Fruit fly (Drosophila melanogaster) whole organism: Measurements from ENCODE around the gene Nepl20.

Source experiments
- CG8478 ChIP-seq: fragments of >200 bp; optimal IDR thresholded peaks from 2 replicates; lab custom pipeline; 2018; ENCODE audit warnings: inconsistent platforms
- Dll ChIP-seq: fragments of >200 bp; optimal IDR thresholded peaks from 2 replicates; lab custom pipeline; 2017
- EcR ChIP-seq, 2 experiments: fragments of >200 bp; optimal IDR thresholded peaks; 2 replicates each; lab custom pipeline; 2017; ENCODE audit warnings: missing biosample characterization in 2 of 2, missing genetic modification characterization in 2 of 2, missing genetic modification reagents in 2 of 2
- pan ChIP-seq: fragments of >200 bp; optimal IDR thresholded peaks from 2 replicates; lab custom pipeline; 2017
- psq ChIP-seq: fragments of >200 bp; optimal IDR thresholded peaks from 2 replicates; lab custom pipeline; 2017
- usp ChIP-seq: fragments of >200 bp; optimal IDR thresholded peaks from 2 replicates; lab custom pipeline; 2017; ENCODE audit warnings: missing biosample characterization, missing genetic modification characterization, mixed read lengths

Nepl20 gene

dm6 chr3R:28895014-28895413, 14.4 kb downstream of the Nepl20 start:
- no peak for TF ChIP-seq psq (lab: Kevin White, UChicago)
- TF ChIP-seq EcR (GFP tag; optimal IDR thresholded peaks at IDR 0.05; lab: Kevin White, UChicago): no peak
- TF ChIP-seq CG8478 (lab: Kevin White, UChicago): no peak
- no peak for TF ChIP-seq Dll (lab: Kevin White, UChicago)
- no peak for TF ChIP-seq pan (lab: Kevin White, UChicago)
- TF ChIP-seq usp (GFP tag; lab: Kevin White, UChicago): no peak

dm6 chr3R:28897891-28898290, 17.3 kb downstream of the Nepl20 start:
- TF ChIP-seq psq (lab: Kevin White, UChicago): no peak
- TF ChIP-seq CG8478 (lab: Kevin White, UChicago): no peak
- no peak for TF ChIP-seq Dll (lab: Kevin White, UChicago)
- TF ChIP-seq usp (GFP tag; lab: Kevin White, UChicago): no peak

- TF ChIP-seq psq (lab: Kevin White, UChicago) (no peak), Dll (lab: Kevin White, UChicago) (no peak), pan (lab: Kevin White, UChicago) (peak; percentile 20), EcR (GFP tag; optimal IDR thresholded peaks at IDR 0.05; lab: Kevin White, UChicago) (no peak), usp (GFP tag; lab: Kevin White, UChicago) (no peak), CG8478 (lab: Kevin White, UChicago) (no peak)
Observed at dm6 chr3R:28898921-28899545, 18.4 kb downstream of the Nepl20 start.

DNA sequence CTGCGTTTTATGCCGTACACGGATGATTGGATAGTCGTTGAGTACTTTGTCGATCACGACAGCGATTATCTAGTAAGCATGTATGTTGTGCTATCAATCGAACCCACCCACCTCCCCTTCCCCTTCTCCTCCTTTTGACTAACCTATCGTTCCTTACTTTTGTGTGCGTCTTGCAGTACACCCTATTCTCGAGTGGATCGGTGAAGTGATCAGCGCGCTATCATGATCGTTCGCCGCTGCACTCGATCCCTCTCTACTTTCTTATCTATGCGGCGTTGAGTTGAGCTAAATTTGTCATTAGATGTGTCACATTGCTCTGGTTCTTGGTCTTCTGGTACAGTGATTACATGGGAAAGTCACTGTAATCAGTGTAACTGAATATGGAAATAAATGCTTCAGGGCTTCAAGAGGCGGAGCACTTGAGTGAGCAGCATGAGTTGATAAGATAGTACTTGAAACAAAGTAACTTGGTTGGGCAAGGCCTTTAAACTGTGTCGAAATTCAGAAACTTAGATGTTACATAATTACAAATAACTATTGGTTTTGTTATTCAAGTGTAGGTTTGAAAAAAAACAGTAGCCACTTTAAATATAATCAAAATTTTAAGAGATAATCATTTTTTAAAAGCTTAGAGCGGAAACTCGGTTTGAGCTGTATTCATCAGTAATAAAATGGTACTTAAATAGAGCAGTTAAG, 21.0 kb downstream of the Nepl20 start:
- TF ChIP-seq usp (GFP tag; lab: Kevin White, UChicago): no peak
- TF ChIP-seq psq (lab: Kevin White, UChicago): no peak

dm6 chr3R:28903392-28903791, 22.8 kb downstream of the Nepl20 start:
- TF ChIP-seq usp (GFP tag; lab: Kevin White, UChicago) (no peak), CG8478 (lab: Kevin White, UChicago) (no peak), pan (lab: Kevin White, UChicago) (no peak), Dll (lab: Kevin White, UChicago) (no peak), psq (lab: Kevin White, UChicago) (no peak)

dm6 chr3R:28904174-28904573, 23.6 kb downstream of the Nepl20 start:
- TF ChIP-seq EcR (GFP tag; optimal IDR thresholded peaks at IDR 0.05; lab: Kevin White, UChicago) (no peak), CG8478 (lab: Kevin White, UChicago) (no peak), usp (GFP tag; lab: Kevin White, UChicago) (no peak), psq (lab: Kevin White, UChicago) (no peak), pan (lab: Kevin White, UChicago) (no peak), Dll (lab: Kevin White, UChicago) (no peak)

- TF ChIP-seq EcR (GFP tag; optimal IDR thresholded peaks at IDR 0.05; lab: Kevin White, UChicago) (no peak), pan (lab: Kevin White, UChicago) (no peak), psq (lab: Kevin White, UChicago) (no peak), usp (GFP tag; lab: Kevin White, UChicago) (no peak), CG8478 (lab: Kevin White, UChicago) (no peak), Dll (lab: Kevin White, UChicago) (no peak)
Observed at dm6 chr3R:28904816-28905435, 24.3 kb downstream of the Nepl20 start.

- TF ChIP-seq Dll (lab: Kevin White, UChicago) (no peak), EcR (GFP tag; optimal IDR thresholded peaks at IDR 0.05; lab: Kevin White, UChicago) (no peak), pan (lab: Kevin White, UChicago) (no peak), usp (GFP tag; lab: Kevin White, UChicago) (no peak), CG8478 (lab: Kevin White, UChicago) (no peak), psq (lab: Kevin White, UChicago) (no peak)
Observed at dm6 chr3R:28911758-28912157, 31.2 kb downstream of the Nepl20 start.

dm6 chr3R:28913039-28913438, 32.4 kb downstream of the Nepl20 start:
- TF ChIP-seq psq (lab: Kevin White, UChicago) (no peak), Dll (lab: Kevin White, UChicago) (no peak), usp (GFP tag; lab: Kevin White, UChicago) (no peak), pan (lab: Kevin White, UChicago) (no peak), EcR (GFP tag; optimal IDR thresholded peaks at IDR 0.05; lab: Kevin White, UChicago) (no peak), CG8478 (lab: Kevin White, UChicago) (no peak)

dm6 chr3R:28913890-28914750, 33.5 kb downstream of the Nepl20 start:
- TF ChIP-seq psq (lab: Kevin White, UChicago): no peak
- TF ChIP-seq Dll (lab: Kevin White, UChicago): no peak
- no peak for TF ChIP-seq usp (GFP tag; lab: Kevin White, UChicago)
- TF ChIP-seq CG8478 (lab: Kevin White, UChicago): no peak
- TF ChIP-seq pan (lab: Kevin White, UChicago): no peak
- no peak for TF ChIP-seq EcR (GFP tag; optimal IDR thresholded peaks at IDR 0.05; lab: Kevin White, UChicago)
